Fruit fly (Drosophila melanogaster) whole organism, wandering third instar larva: ENCODE results near the gene sgll.

Source experiments
- Abd-B ChIP-seq: fragments of >200 bp; optimal IDR thresholded peaks from 2 replicates; lab custom pipeline; 2017; ENCODE audit warnings: missing biosample characterization, missing genetic modification characterization
- CG32264 ChIP-seq: fragments of 200-800 bp; sonication (Bioruptor generic); optimal IDR thresholded peaks from 2 replicates; lab custom pipeline; 2016; ENCODE audit warnings: missing biosample characterization, missing genetic modification characterization
- CrebA ChIP-seq: fragments of 200-800 bp; sonication (Bioruptor generic); optimal IDR thresholded peaks from 2 replicates; lab custom pipeline; 2016; ENCODE audit warnings: missing biosample characterization, mild to moderate bottlenecking, missing genetic modification characterization, borderline replicate concordance
- Dif ChIP-seq: fragments of 200-275, 200-300 bp; sonication (Bioruptor generic); optimal IDR thresholded peaks from 2 replicates; lab custom pipeline; 2018; ENCODE audit warnings: missing biosample characterization, missing genetic modification characterization; ENCODE audit not compliant: partially characterized antibody
- GATAd ChIP-seq: sonication (Bioruptor generic); optimal IDR thresholded peaks from 2 replicates; lab custom pipeline; 2016; ENCODE audit warnings: missing biosample characterization, missing genetic modification characterization
- Hr78 ChIP-seq: fragments of >200 bp; optimal IDR thresholded peaks from 2 replicates; lab custom pipeline; 2017; ENCODE audit warnings: missing biosample characterization, missing genetic modification characterization
- Mio ChIP-seq: sonication (Bioruptor generic); optimal IDR thresholded peaks from 2 replicates; lab custom pipeline; 2016; ENCODE audit warnings: missing biosample characterization, missing genetic modification characterization
- N ChIP-seq: fragments of >200 bp; optimal IDR thresholded peaks from 2 replicates; lab custom pipeline; 2018; ENCODE audit warnings: missing biosample characterization, missing external identifiers, missing genetic modification characterization
- OdsH ChIP-seq: fragments of 200-800 bp; sonication (Bioruptor generic); optimal IDR thresholded peaks from 2 replicates; lab custom pipeline; 2016; ENCODE audit warnings: missing biosample characterization, mild to moderate bottlenecking, missing genetic modification characterization
- Rel ChIP-seq, 2 experiments: fragments of 200-800 bp; sonication (Bioruptor generic) in 1 of 2; optimal IDR thresholded peaks; 2 replicates in 1 of 2; 3 replicates in 1 of 2; lab custom pipeline; 2016 to 2019; ENCODE audit warnings: mild to moderate bottlenecking in 2 of 2, missing biosample characterization in 2 of 2, missing genetic modification characterization in 2 of 2, moderate library complexity in 1 of 2
- Sp1 ChIP-seq: fragments of 200-800 bp; sonication (Bioruptor generic); optimal IDR thresholded peaks from 3 replicates; lab custom pipeline; 2019; ENCODE audit warnings: missing biosample characterization, mild to moderate bottlenecking, missing genetic modification characterization, moderate library complexity
- Vsx2 ChIP-seq: fragments of 200-300, 225-300 bp; sonication (Bioruptor generic); optimal IDR thresholded peaks from 2 replicates; lab custom pipeline; 2018; ENCODE audit warnings: missing biosample characterization, missing genetic modification characterization; ENCODE audit not compliant: partially characterized antibody
- br ChIP-seq: fragments of 200-800 bp; sonication (Bioruptor generic); optimal IDR thresholded peaks from 2 replicates; lab custom pipeline; 2016; ENCODE audit warnings: missing biosample characterization, missing genetic modification characterization
- brk ChIP-seq: fragments of 200-800 bp; sonication (Bioruptor generic); optimal IDR thresholded peaks from 2 replicates; lab custom pipeline; 2016; ENCODE audit warnings: missing biosample characterization, mild to moderate bottlenecking, missing genetic modification characterization
- dl ChIP-seq, 2 experiments: fragments of 175-275, 200-275 bp in 1 of 2; fragments of 200-275 bp in 1 of 2; sonication (Bioruptor generic); optimal IDR thresholded peaks; lab custom pipeline; 2018; ENCODE audit warnings: mild to moderate bottlenecking in 2 of 2, missing biosample characterization in 2 of 2, missing genetic modification characterization in 2 of 2, moderate library complexity in 2 of 2; ENCODE audit not compliant: partially characterized antibody in 2 of 2, insufficient read depth in 1 of 2
- dsf ChIP-seq: sonication (Bioruptor generic); optimal IDR thresholded peaks from 2 replicates; lab custom pipeline; 2016; ENCODE audit warnings: missing biosample characterization, missing genetic modification characterization, borderline replicate concordance
- foxo ChIP-seq, 2 experiments: fragments of 200-800 bp; sonication (Bioruptor generic); optimal IDR thresholded peaks; 2 replicates in 1 of 2; 3 replicates in 1 of 2; lab custom pipeline; 2016 to 2017; ENCODE audit warnings: missing biosample characterization in 2 of 2, missing genetic modification characterization in 2 of 2
- fru ChIP-seq: fragments of 200-800 bp; sonication (Bioruptor generic); optimal IDR thresholded peaks from 3 replicates; lab custom pipeline; 2016; ENCODE audit warnings: missing biosample characterization, mild to moderate bottlenecking, missing genetic modification characterization
- h ChIP-seq: fragments of 200-800 bp; sonication (Bioruptor generic); optimal IDR thresholded peaks from 3 replicates; lab custom pipeline; 2016; ENCODE audit warnings: missing biosample characterization, mild to moderate bottlenecking, missing genetic modification characterization
- jim ChIP-seq: fragments of 175-275, 200-325 bp; sonication (Bioruptor generic); optimal IDR thresholded peaks from 2 replicates; lab custom pipeline; 2016; ENCODE audit warnings: missing biosample characterization, mild to moderate bottlenecking, missing genetic modification characterization
- lola ChIP-seq: fragments of >200 bp; optimal IDR thresholded peaks from 2 replicates; lab custom pipeline; 2017; ENCODE audit warnings: missing biosample characterization, missing genetic modification characterization
- psq ChIP-seq: fragments of 200-800 bp; sonication (Bioruptor generic); optimal IDR thresholded peaks from 3 replicates; lab custom pipeline; 2017; ENCODE audit warnings: missing biosample characterization, mild to moderate bottlenecking, missing genetic modification characterization, moderate library complexity
- sage ChIP-seq: fragments of 200-800 bp; sonication (Bioruptor generic); optimal IDR thresholded peaks from 2 replicates; lab custom pipeline; 2016; ENCODE audit warnings: missing biosample characterization, mild to moderate bottlenecking, missing genetic modification characterization
- sv ChIP-seq: fragments of 200-800 bp; sonication (Bioruptor generic); optimal IDR thresholded peaks from 3 replicates; lab custom pipeline; 2016; ENCODE audit warnings: missing biosample characterization, missing genetic modification characterization
- usp ChIP-seq: fragments of >200 bp; optimal IDR thresholded peaks from 2 replicates; lab custom pipeline; 2017; ENCODE audit warnings: missing biosample characterization, missing genetic modification characterization
- woc ChIP-seq: sonication (Bioruptor generic); optimal IDR thresholded peaks from 2 replicates; lab custom pipeline; 2016; ENCODE audit warnings: missing biosample characterization, mild to moderate bottlenecking, missing genetic modification characterization

The sgll gene

dm6 chr3R:7790087-7790486, 20.2 kb upstream of the sgll start, which contains the start of gene CG18746:
CG18746 (minus strand) TSS chr3R:7790187.
- TF ChIP-seq Vsx2 (GFP tag; lab: Kevin White, UChicago) (no peak), lola (no peak)
- TF ChIP-seq, all 38 proteins: peak for 0

dm6 chr3R:7790583-7791034, 19.7 kb upstream of the sgll start, which contains the start of gene CG10086:
CG10086 (plus strand) TSS chr3R:7790633.
- TF ChIP-seq Hr78 (GFP tag; lab: Kevin White, UChicago) (no peak), Mio (GFP tag; lab: Kevin White, UChicago) (no peak), h (GFP tag; lab: Kevin White, UChicago) (peak; percentile 22), brk (GFP tag; lab: Kevin White, UChicago) (no peak), Rel (GFP tag; optimal IDR thresholded peaks at IDR 0.05; lab: Kevin White, UChicago) (no peak), Rel (tag; optimal IDR thresholded peaks at IDR 0.05; lab: Kevin White, UChicago) (peak; percentile 2)

- TF ChIP-seq sage (GFP tag; lab: Kevin White, UChicago) (peak; percentile 58), CrebA (GFP tag; lab: Kevin White, UChicago) (peak; percentile 92), woc (GFP tag; lab: Kevin White, UChicago) (no peak), foxo (GFP tag; optimal IDR thresholded peaks at IDR 0.05; lab: Kevin White, UChicago) (peak in 1 of 2 experiments; percentile 80), psq (no peak), jim (GFP tag; lab: Kevin White, UChicago) (no peak), CG32264 (GFP tag; lab: Kevin White, UChicago) (peak; percentile 36), brk (GFP tag; lab: Kevin White, UChicago) (peak; percentile 34), Vsx2 (GFP tag; lab: Kevin White, UChicago) (peak; percentile 16), N (GFP tag; lab: Kevin White, UChicago) (no peak), Dif (GFP tag; lab: Kevin White, UChicago) (peak; percentile 38), h (GFP tag; lab: Kevin White, UChicago) (no peak), Sp1 (GFP tag; lab: Kevin White, UChicago) (peak; percentile 48), Rel (GFP tag; optimal IDR thresholded peaks at IDR 0.05; lab: Kevin White, UChicago) (peak; percentile 95), Rel (tag; optimal IDR thresholded peaks at IDR 0.05; lab: Kevin White, UChicago) (no peak)
These were observed 16.5 kb upstream of the sgll start, which contains the start of gene CG2641 for dm6 chr3R:7793855-7794254. CG2641 (plus strand) TSS chr3R:7794069.

dm6 chr3R:7798525-7798924, 11.8 kb upstream of the sgll start, which contains the start of gene CG18744:
CG18744 (minus strand) TSS chr3R:7798771.
- TF ChIP-seq CG32264 (GFP tag; lab: Kevin White, UChicago) (no peak), fru (GFP tag; lab: Kevin White, UChicago) (no peak), sage (GFP tag; lab: Kevin White, UChicago) (no peak)

dm6 chr3R:7802693-7803092, 7.6 kb upstream of the sgll start, which contains the start of gene CG3014:
CG3014 (minus strand) TSS chr3R:7802793.
- TF ChIP-seq usp (GFP tag; lab: Kevin White, UChicago) (no peak), br (GFP tag; lab: Kevin White, UChicago) (no peak), sv (no peak), Vsx2 (GFP tag; lab: Kevin White, UChicago) (no peak), psq (no peak), sage (GFP tag; lab: Kevin White, UChicago) (no peak), Hr78 (GFP tag; lab: Kevin White, UChicago) (no peak), dl (GFP tag; optimal IDR thresholded peaks at IDR 0.05; lab: Kevin White, UChicago; ENCODE audit: insufficient read depth in 1 of 2, partially characterized antibody in 2 of 2) (no peak), dsf (GFP tag; lab: Kevin White, UChicago) (no peak), woc (GFP tag; lab: Kevin White, UChicago) (no peak), fru (GFP tag; lab: Kevin White, UChicago) (no peak), GATAd (GFP tag; lab: Kevin White, UChicago) (no peak)

dm6 chr3R:7804332-7804731, 6.0 kb upstream of the sgll start, which contains the start of gene CG18268:
CG18268 (minus strand) TSS chr3R:7804432.
- TF ChIP-seq Dif (GFP tag; lab: Kevin White, UChicago) (no peak), dsf (GFP tag; lab: Kevin White, UChicago) (no peak), sv (no peak), CrebA (GFP tag; lab: Kevin White, UChicago) (no peak), psq (no peak), h (GFP tag; lab: Kevin White, UChicago) (no peak), Vsx2 (GFP tag; lab: Kevin White, UChicago) (no peak), br (GFP tag; lab: Kevin White, UChicago) (no peak), lola (no peak), Hr78 (GFP tag; lab: Kevin White, UChicago) (no peak), OdsH (GFP tag; lab: Kevin White, UChicago) (no peak), woc (GFP tag; lab: Kevin White, UChicago) (no peak), foxo (GFP tag; optimal IDR thresholded peaks at IDR 0.05; lab: Kevin White, UChicago) (no peak), Sp1 (GFP tag; lab: Kevin White, UChicago) (no peak), Mio (GFP tag; lab: Kevin White, UChicago) (no peak), Abd-B (GFP tag; lab: Kevin White, UChicago) (no peak), fru (GFP tag; lab: Kevin White, UChicago) (no peak)
